Worm (Caenorhabditis elegans): ENCODE results near the gene F39E9.14.

DNA sequence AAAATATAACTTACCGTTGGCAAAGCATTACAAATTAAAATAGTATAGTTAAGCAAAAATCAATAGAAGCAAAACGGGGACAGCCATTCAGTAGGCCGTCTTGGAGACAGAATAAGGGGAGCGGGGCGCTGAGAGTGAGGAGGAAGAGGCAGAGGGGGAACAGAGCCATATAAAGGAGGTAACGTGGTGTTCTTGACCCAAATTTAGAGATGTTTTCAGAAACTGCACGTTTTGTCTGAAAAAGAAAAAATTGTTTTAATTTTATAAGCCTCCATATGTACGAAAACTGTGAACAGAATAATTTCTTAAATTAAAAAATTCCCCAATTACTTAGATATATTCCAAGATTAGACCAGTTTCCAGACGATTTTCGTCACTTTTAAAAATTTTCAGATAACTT, 23.0 kb upstream of the F39E9.14 start, which contains the start of gene F39E9.6:
- no peak for TF ChIP-seq ztf-11 (tag; optimal IDR thresholded peaks at IDR 0.05)
- no peak for TF ChIP-seq nhr-76 (tag; optimal IDR thresholded peaks at IDR 0.05)
- no peak for TF ChIP-seq nhr-237 (tag; optimal IDR thresholded peaks at IDR 0.05)
- no peak for TF ChIP-seq unc-39 (tag; optimal IDR thresholded peaks at IDR 0.05)
- no peak for TF ChIP-seq snpc-4 (tag; optimal IDR thresholded peaks at IDR 0.05)

Measured in whole organism, mixed stage, embryonic.